Worm (Caenorhabditis elegans): ENCODE data around the gene F49E12.12.

DNA sequence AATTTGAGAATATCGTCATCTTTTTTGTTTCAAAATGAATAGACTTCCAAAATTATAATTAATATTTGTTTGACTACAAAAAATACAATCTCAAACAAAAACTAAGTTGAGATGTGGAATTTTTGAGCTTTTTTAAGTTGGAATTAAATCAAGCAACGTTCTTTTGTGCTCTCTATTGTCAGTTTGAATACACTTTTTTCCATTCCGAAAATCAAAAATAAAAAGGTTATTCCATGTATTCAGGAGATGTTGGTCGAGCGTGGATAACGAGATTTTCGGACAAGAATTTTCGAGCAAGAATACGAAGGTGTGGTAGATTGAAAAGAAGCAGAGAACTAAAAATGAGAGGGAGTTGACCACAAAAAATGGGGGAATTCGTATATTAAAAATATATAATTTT is 11.1 kb upstream of the F49E12.12 start:
- TF ChIP-seq pes-1 (GFP tag; IDR thresholded peaks at IDR 0.05): no peak
- TF ChIP-seq ama-1 (optimal IDR thresholded peaks at IDR 0.05): no peak
- no peak for TF ChIP-seq hnd-1 (tag; optimal IDR thresholded peaks at IDR 0.05)

Measured in whole organism, early embryonic.